Fruit fly (Drosophila melanogaster): ENCODE data around the gene CG1387.

Gene CG1387

dm6 chrX:8409793-8410192 is 24.2 kb downstream of the CG1387 start (continued):
- peak in 1 of 2 experiments; percentile 34 for TF ChIP-seq Pdp1 (GFP tag; optimal IDR thresholded peaks at IDR 0.05)
- peak; percentile 93 for TF ChIP-seq Adf1 (GFP tag; IDR thresholded peaks at IDR 0.05)
- TF ChIP-seq exex (tag; optimal IDR thresholded peaks at IDR 0.05), result peak; percentile 59
- no peak for TF ChIP-seq zen (tag; optimal IDR thresholded peaks at IDR 0.05)
- TF ChIP-seq CHES-1-like (GFP tag; optimal IDR thresholded peaks at IDR 0.05), result no peak
- TF ChIP-seq pb (GFP tag; optimal IDR thresholded peaks at IDR 0.05), result no peak
- peak; percentile 26 for TF ChIP-seq Vsx1 (GFP tag; optimal IDR thresholded peaks at IDR 0.05)
- TF ChIP-seq corto (GFP tag; optimal IDR thresholded peaks at IDR 0.05), result peak; percentile 78
- TF ChIP-seq pzg (GFP tag; optimal IDR thresholded peaks at IDR 0.05), result peak; percentile 15
- peak; percentile 90 for TF ChIP-seq CrebB (tag; optimal IDR thresholded peaks at IDR 0.05)
- no peak for TF ChIP-seq CG9437 (GFP tag; optimal IDR thresholded peaks at IDR 0.05)
- TF ChIP-seq CG3281 (GFP tag; optimal IDR thresholded peaks at IDR 0.05), result peak; percentile 83
- TF ChIP-seq ash1 (GFP tag; optimal IDR thresholded peaks at IDR 0.05), result peak; percentile 58
- no peak for TF ChIP-seq Camta (GFP tag; optimal IDR thresholded peaks at IDR 0.05)
- peak; percentile 20; the same call in 1 of the 2 replicates for TF ChIP-seq amos (GFP tag; IDR thresholded peaks at IDR 0.05; ENCODE audit: partially characterized antibody)
- TF ChIP-seq disco-r (GFP tag; optimal IDR thresholded peaks at IDR 0.05), result no peak
- TF ChIP-seq CG17568 (GFP tag; optimal IDR thresholded peaks at IDR 0.05), result peak; percentile 43
- peak; percentile 8 for TF ChIP-seq MESR4 (GFP tag; optimal IDR thresholded peaks at IDR 0.05)
- peak; percentile 57 for TF ChIP-seq MBD-R2 (GFP tag; IDR thresholded peaks at IDR 0.05)
- TF ChIP-seq CG1233 (GFP tag; optimal IDR thresholded peaks at IDR 0.05), result no peak
- peak; percentile 91 for TF ChIP-seq Dbx (GFP tag; IDR thresholded peaks at IDR 0.05)
- peak; percentile 84 for TF ChIP-seq wdn (GFP tag; IDR thresholded peaks at IDR 0.05)
- 0 out of 2 replicates have a peak, but pooled peaks have one; percentile 28 for TF ChIP-seq Poxn (GFP tag; IDR thresholded peaks at IDR 0.05)
- no peak for TF ChIP-seq Kr (GFP tag; optimal IDR thresholded peaks at IDR 0.05)
- no peak for TF ChIP-seq CG5180 (GFP tag; optimal IDR thresholded peaks at IDR 0.05)
- TF ChIP-seq CG17385 (GFP tag; optimal IDR thresholded peaks at IDR 0.05), result peak; percentile 83
- peak; percentile 30 for TF ChIP-seq CG15696 (tag; optimal IDR thresholded peaks at IDR 0.05)
- TF ChIP-seq CG18599 (GFP tag; optimal IDR thresholded peaks at IDR 0.05), result peak; percentile 76
- peak; percentile 91 for TF ChIP-seq onecut (GFP tag; IDR thresholded peaks at IDR 0.05)
- TF ChIP-seq gsb (GFP tag; IDR thresholded peaks at IDR 0.05), result peak; percentile 92
- peak; percentile 53; the same call in 2 of the 3 replicates for TF ChIP-seq dysf (GFP tag; IDR thresholded peaks at IDR 0.05)
- peak; percentile 97 for TF ChIP-seq CG34376 (GFP tag; optimal IDR thresholded peaks at IDR 0.05)
- peak; percentile 47 for TF ChIP-seq E2f2 (GFP tag; IDR thresholded peaks at IDR 0.05)
- TF ChIP-seq Drgx (GFP tag; IDR thresholded peaks at IDR 0.05), result peak; percentile 97
- TF ChIP-seq CG3847 (GFP tag; IDR thresholded peaks at IDR 0.05), result peak; percentile 89
- peak; percentile 87 for TF ChIP-seq CG13894 (tag; optimal IDR thresholded peaks at IDR 0.05)
- TF ChIP-seq peb (GFP tag; IDR thresholded peaks at IDR 0.05), result peak; percentile 58
- no peak for TF ChIP-seq CG1647 (GFP tag; optimal IDR thresholded peaks at IDR 0.05)
- no peak for TF ChIP-seq Myb (GFP tag; optimal IDR thresholded peaks at IDR 0.05)
- TF ChIP-seq vvl (GFP tag; IDR thresholded peaks at IDR 0.05), result peak; percentile 85
- TF ChIP-seq Side (GFP tag; optimal IDR thresholded peaks at IDR 0.05), result peak; percentile 37
- TF ChIP-seq al (GFP tag; IDR thresholded peaks at IDR 0.05), result peak; percentile 53
- TF ChIP-seq gce (GFP tag; IDR thresholded peaks at IDR 0.05), result peak; percentile 56; the same call in 1 of the 3 replicates
- TF ChIP-seq CG17359 (tag; optimal IDR thresholded peaks at IDR 0.05), result no peak
- peak; percentile 71; the same call in 1 of the 2 replicates for TF ChIP-seq bbx (GFP tag; IDR thresholded peaks at IDR 0.05; ENCODE audit: partially characterized antibody)
- TF ChIP-seq CG6854 (GFP tag; optimal IDR thresholded peaks at IDR 0.05), result peak; percentile 76
- peak; percentile 70 for TF ChIP-seq CG8924 (tag; optimal IDR thresholded peaks at IDR 0.05)
- no peak for TF ChIP-seq nerfin-2 (GFP tag; IDR thresholded peaks at IDR 0.05; ENCODE audit: partially characterized antibody)
- TF ChIP-seq CG10267 (tag; optimal IDR thresholded peaks at IDR 0.05), result no peak
- peak; percentile 82; the same call in 1 of the 2 replicates for TF ChIP-seq stc (GFP tag; IDR thresholded peaks at IDR 0.05)
